Worm (Caenorhabditis elegans) whole organism, young adult: Measurements from ENCODE around the gene C39E9.12.

Experiments
- B0336.3 ChIP-seq: fragments of 200-800 bp; sonication (Bioruptor generic); IDR thresholded peaks from 2 replicates; pipeline ENCODE4 v1.3.6; 2022; ENCODE audit warnings: missing genetic modification characterization, missing compliant biosample characterization
- F39B2.1 ChIP-seq: fragments of 200-800 bp; sonication (Bioruptor generic); IDR thresholded peaks from 2 replicates; pipeline ENCODE4 v1.3.6; 2022; ENCODE audit warnings: missing genetic modification reagents, missing genetic modification characterization, missing compliant biosample characterization
- F49E8.2 ChIP-seq: sonication (generic microtip); optimal IDR thresholded peaks from 3 replicates; lab custom pipeline; 2017; ENCODE audit warnings: missing genetic modification characterization, mild to moderate bottlenecking, missing compliant biosample characterization, antibody characterized with exemption, moderate library complexity; ENCODE audit not compliant: insufficient read depth
- F57A8.1 ChIP-seq: fragments of 200-800 bp; sonication (Bioruptor generic); optimal IDR thresholded peaks from 2 replicates; lab custom pipeline; 2018; ENCODE audit warnings: mild to moderate bottlenecking, missing genetic modification characterization, moderate library complexity, missing compliant biosample characterization
- ama-1 ChIP-seq, 3 experiments: fragments of 150-350 bp in 1 of 3; sonication (generic microtip) in 2 of 3; optimal IDR thresholded peaks; 2 replicates each; lab custom pipeline; 2014 to 2018; ENCODE audit warnings: missing biosample characterization in 2 of 3, missing genetic modification characterization in 2 of 3, missing genetic modification reagents in 2 of 3
- athp-1 ChIP-seq: sonication (generic microtip); optimal IDR thresholded peaks from 2 replicates; lab custom pipeline; 2017; ENCODE audit warnings: mild to moderate bottlenecking, missing genetic modification characterization, missing compliant biosample characterization
- ets-4 ChIP-seq: fragments of 200-800 bp; sonication (Bioruptor generic); optimal IDR thresholded peaks from 2 replicates; lab custom pipeline; 2018; ENCODE audit warnings: mild to moderate bottlenecking, missing genetic modification characterization, missing compliant biosample characterization
- lag-1 ChIP-seq: fragments of 200-800 bp; sonication (Bioruptor generic); IDR thresholded peaks from 2 replicates; pipeline ENCODE4 v1.3.6; 2022; ENCODE audit warnings: missing genetic modification reagents, missing genetic modification characterization, missing compliant biosample characterization
- nfya-1 ChIP-seq: sonication (generic microtip); optimal IDR thresholded peaks from 2 replicates; lab custom pipeline; 2017; ENCODE audit warnings: antibody characterized with exemption, missing compliant biosample characterization, missing genetic modification characterization, borderline replicate concordance; ENCODE audit not compliant: insufficient read depth
- pha-4 ChIP-seq: fragments of 150-350 bp; sonication (generic microtip); optimal IDR thresholded peaks from 2 replicates; lab custom pipeline; 2014; ENCODE audit warnings: missing biosample characterization, missing genetic modification reagents, missing genetic modification characterization
- sdz-38 ChIP-seq: sonication (generic microtip); optimal IDR thresholded peaks from 2 replicates; lab custom pipeline; 2016; ENCODE audit warnings: missing genotype, missing genetic modification characterization, missing compliant biosample characterization
- sptf-2 ChIP-seq: fragments of 200-800 bp; sonication (Bioruptor generic); optimal IDR thresholded peaks from 2 replicates; lab custom pipeline; 2018; ENCODE audit warnings: mild to moderate bottlenecking, missing genetic modification characterization, missing compliant biosample characterization
- unc-62 ChIP-seq: fragments of 150-350 bp; optimal IDR thresholded peaks from 2 replicates; lab custom pipeline; 2014; ENCODE audit warnings: missing biosample characterization, missing genetic modification reagents, missing genetic modification characterization
- ztf-26 ChIP-seq: sonication (generic microtip); optimal IDR thresholded peaks from 2 replicates; lab custom pipeline; 2017; ENCODE audit warnings: missing genetic modification characterization, missing compliant biosample characterization

- TF ChIP-seq nfya-1 = no peak
- no peak for TF ChIP-seq sdz-38
- no peak for TF ChIP-seq ets-4
- TF ChIP-seq B0336.3 (GFP tag; lab: Robert Waterston, UW) = no peak
- no peak for TF ChIP-seq ama-1 (optimal IDR thresholded peaks at IDR 0.05; lab: Kevin White, UChicago)
- no peak for TF ChIP-seq ama-1 (GFP tag; optimal IDR thresholded peaks at IDR 0.05; lab: Kevin White, UChicago)
- TF ChIP-seq F39B2.1 (GFP tag; lab: Robert Waterston, UW) = no peak
- TF ChIP-seq ztf-26 = no peak
- TF ChIP-seq F49E8.2 = no peak
- no peak for TF ChIP-seq unc-62
- no peak for TF ChIP-seq F57A8.1
- TF ChIP-seq pha-4 (tag; lab: Kevin White, UChicago) = no peak
- TF ChIP-seq sptf-2 (GFP tag; lab: Kevin White, UChicago) = no peak
- TF ChIP-seq lag-1 (GFP tag; lab: Robert Waterston, UW) = no peak
- no peak for TF ChIP-seq athp-1 (tag; lab: Kevin White, UChicago)
Observed at ce11 chrIV:13080185-13080584, 13.6 kb upstream of the C39E9.12 start.
